Fruit fly (Drosophila melanogaster): Measurements from ENCODE around the gene CG11382.

- TF ChIP-seq CG1620 (GFP tag; optimal IDR thresholded peaks at IDR 0.05) (no peak), CG33017 (tag; optimal IDR thresholded peaks at IDR 0.05) (no peak), CG14711 (tag; optimal IDR thresholded peaks at IDR 0.05) (no peak), CG12768 (GFP tag; optimal IDR thresholded peaks at IDR 0.05) (no peak), cnc (optimal IDR thresholded peaks at IDR 0.05) (no peak), CG7101 (tag; optimal IDR thresholded peaks at IDR 0.05) (no peak)
Measured at dm6 chrX:1256742-1257441, 47.1 kb downstream of the CG11382 start.
